Worm (Caenorhabditis elegans) whole organism, L1 larva: ENCODE data around the gene alh-3.
A peak's percentile ranks its signal among the peaks of the same experiment; 100 is the strongest.

Source experiments
- aha-1 ChIP-seq: fragments of 150-350 bp; optimal IDR thresholded peaks from 2 replicates; lab custom pipeline; 2014; ENCODE audit warnings: missing biosample characterization, missing genetic modification characterization
- ceh-8 ChIP-seq: fragments of 200-800 bp; sonication (Bioruptor generic); optimal IDR thresholded peaks from 2 replicates; lab custom pipeline; 2018; ENCODE audit warnings: mild to moderate bottlenecking, missing genetic modification characterization, moderate library complexity, missing compliant biosample characterization
- ceh-82 ChIP-seq, 3 experiments: fragments of 150-350 bp in 1 of 3; sonication (generic microtip) in 2 of 3; optimal IDR thresholded peaks; 2 replicates each; lab custom pipeline; 2014 to 2017; ENCODE audit warnings: missing biosample characterization in 3 of 3, missing genetic modification characterization in 3 of 3
- efl-1 ChIP-seq, 4 experiments: fragments of 150-350 bp; optimal IDR thresholded peaks in 3 of 4; peaks in 1 of 4; 1 replicate in 1 of 4; 2 replicates in 3 of 4; lab custom pipeline; 2014; ENCODE audit warnings: missing biosample characterization in 2 of 4, missing genetic modification characterization in 2 of 4, missing genetic modification reagents in 2 of 4
- efl-3 ChIP-seq: fragments of 200-800 bp; sonication (Bioruptor generic); optimal IDR thresholded peaks from 2 replicates; lab custom pipeline; 2018; ENCODE audit warnings: mild to moderate bottlenecking, missing genetic modification characterization, missing compliant biosample characterization
- jun-1 ChIP-seq: fragments of 150-350 bp; optimal IDR thresholded peaks from 2 replicates; lab custom pipeline; 2014; ENCODE audit warnings: missing biosample characterization, missing genetic modification reagents, missing genetic modification characterization
- lin-35 ChIP-seq, 2 experiments: fragments of 150-350 bp; optimal IDR thresholded peaks; 2 replicates each; lab custom pipeline; 2014; ENCODE audit warnings: missing biosample characterization in 2 of 2, missing genetic modification characterization in 2 of 2, missing genetic modification reagents in 2 of 2
- lin-39 ChIP-seq: fragments of 150-350 bp; optimal IDR thresholded peaks from 2 replicates; lab custom pipeline; 2014; ENCODE audit warnings: missing biosample characterization, missing genetic modification reagents, missing genetic modification characterization
- lir-3 ChIP-seq: sonication (generic microtip); optimal IDR thresholded peaks from 2 replicates; lab custom pipeline; 2016; ENCODE audit warnings: mild to moderate bottlenecking, missing genetic modification characterization, moderate library complexity, missing compliant biosample characterization; ENCODE audit not compliant: poor library complexity
- mab-9 ChIP-seq: fragments of 200-800 bp; sonication (Bioruptor generic); IDR thresholded peaks from 2 replicates; pipeline ENCODE4 v1.3.6; 2022; ENCODE audit warnings: missing genetic modification reagents, missing genetic modification characterization, missing compliant biosample characterization
- mep-1 ChIP-seq: fragments of 150-350 bp; optimal IDR thresholded peaks from 2 replicates; lab custom pipeline; 2014; ENCODE audit warnings: missing biosample characterization, missing genetic modification characterization
- nhr-12 ChIP-seq: sonication (generic microtip); optimal IDR thresholded peaks from 2 replicates; lab custom pipeline; 2017; ENCODE audit warnings: missing biosample characterization, missing genetic modification characterization
- nhr-237 ChIP-seq: fragments of 150-350 bp; optimal IDR thresholded peaks from 2 replicates; lab custom pipeline; 2014; ENCODE audit warnings: missing biosample characterization, missing genetic modification characterization
- nhr-28 ChIP-seq: fragments of 150-350 bp; optimal IDR thresholded peaks from 2 replicates; lab custom pipeline; 2014; ENCODE audit warnings: missing biosample characterization, missing genetic modification characterization
- nhr-85 ChIP-seq: sonication (generic microtip); peaks from one replicate; lab custom pipeline; 2016; ENCODE audit warnings: missing genetic modification characterization, inconsistent platforms, missing compliant biosample characterization
- rnt-1 ChIP-seq: sonication (generic microtip); optimal IDR thresholded peaks from 2 replicates; lab custom pipeline; 2016; ENCODE audit warnings: mild to moderate bottlenecking, missing genetic modification characterization, moderate library complexity, missing compliant biosample characterization
- unc-130 ChIP-seq: fragments of 150-350 bp; optimal IDR thresholded peaks from 2 replicates; lab custom pipeline; 2017; ENCODE audit warnings: missing biosample characterization, missing genetic modification characterization, inconsistent platforms
- unc-30 ChIP-seq: sonication (generic microtip); optimal IDR thresholded peaks from 2 replicates; lab custom pipeline; 2017; ENCODE audit warnings: missing biosample characterization, missing genetic modification characterization
- xbp-1 ChIP-seq: sonication (generic microtip); optimal IDR thresholded peaks from 2 replicates; lab custom pipeline; 2016; ENCODE audit warnings: missing genetic modification characterization, missing compliant biosample characterization
- zag-1 ChIP-seq: fragments of 150-350 bp; optimal IDR thresholded peaks from 2 replicates; lab custom pipeline; 2014; ENCODE audit warnings: missing biosample characterization, missing genetic modification characterization

The alh-3 gene

DNA sequence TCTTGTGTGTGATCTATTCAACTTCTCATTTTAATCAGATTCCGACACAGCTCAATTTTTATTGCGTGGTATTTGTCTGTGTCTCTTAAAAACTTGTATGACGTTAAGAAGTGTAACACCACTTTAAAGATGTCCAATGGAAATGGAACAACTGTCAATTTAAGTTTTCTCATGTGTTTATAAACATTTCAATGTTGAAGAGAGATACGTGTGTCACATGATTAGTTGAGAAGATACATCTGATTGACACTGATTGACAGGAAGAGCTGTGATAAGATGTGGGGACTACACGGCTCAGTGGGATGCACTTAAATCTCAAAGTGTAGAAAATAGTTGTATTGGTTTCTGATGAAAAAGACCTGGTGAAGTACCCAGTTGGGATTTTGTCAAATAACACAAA lies 45.9 kb downstream of the alh-3 start (continued):
- TF ChIP-seq efl-1 (optimal IDR thresholded peaks at IDR 0.05; lab: Kevin White, UChicago): peak; percentile 15 to 44
- peak in 1 of 2 experiments; percentile 65 for TF ChIP-seq efl-1 (GFP tag; optimal IDR thresholded peaks at IDR 0.05 in 1 of 2; lab: Kevin White, UChicago)
- TF ChIP-seq unc-30 (tag; lab: Kevin White, UChicago): no peak
- TF ChIP-seq jun-1 (tag; lab: Kevin White, UChicago): no peak
- no peak for TF ChIP-seq aha-1 (tag; lab: Kevin White, UChicago)
- TF ChIP-seq mab-9 (GFP tag; lab: Robert Waterston, UW): no peak
- TF ChIP-seq zag-1 (tag; lab: Kevin White, UChicago): no peak
- TF ChIP-seq ceh-8 (GFP tag; lab: Kevin White, UChicago): no peak
- no peak for TF ChIP-seq efl-3 (GFP tag; lab: Kevin White, UChicago)
- TF ChIP-seq lin-35 (GFP tag; optimal IDR thresholded peaks at IDR 0.05; lab: Kevin White, UChicago): no peak
- peak; percentile 42 for TF ChIP-seq unc-130 (tag; lab: Kevin White, UChicago)
- peak; percentile 39 for TF ChIP-seq nhr-85
- no peak for TF ChIP-seq nhr-28 (tag; lab: Kevin White, UChicago)
- peak; percentile 8 for TF ChIP-seq mep-1 (tag; lab: Kevin White, UChicago)
- peak; percentile 96 for TF ChIP-seq lin-39 (tag; lab: Kevin White, UChicago)
- no peak for TF ChIP-seq nhr-12
- TF ChIP-seq xbp-1 (tag; lab: Kevin White, UChicago): peak; percentile 35
- TF ChIP-seq ceh-82 (tag; optimal IDR thresholded peaks at IDR 0.05; lab: Kevin White, UChicago): no peak

- TF ChIP-seq rnt-1 (tag; lab: Kevin White, UChicago): peak; percentile 71
- peak; percentile 57 for TF ChIP-seq lir-3
- peak; percentile 68 for TF ChIP-seq nhr-237 (tag; lab: Kevin White, UChicago)
These were observed 48.5 kb downstream of the alh-3 start for ce11 chrIV:11070895-11071294.
